Fruit fly (Drosophila melanogaster) whole organism, embryonic: ENCODE data around the gene CG4291.

Experiments
- BEAF-32 ChIP-seq: fragments of 200-800 bp; sonication (Bioruptor generic); optimal IDR thresholded peaks from 3 replicates; lab custom pipeline; 2017; ENCODE audit warnings: missing biosample characterization, missing genetic modification characterization, mild to moderate bottlenecking, moderate library complexity, missing genetic modification reagents
- CG10654 ChIP-seq: fragments of 200-800 bp; sonication (Bioruptor generic); optimal IDR thresholded peaks from 2 replicates; lab custom pipeline; 2016; ENCODE audit warnings: missing biosample characterization, missing genetic modification characterization
- CG11398 ChIP-seq: fragments of 200-800 bp; sonication (Bioruptor generic); optimal IDR thresholded peaks from 2 replicates; lab custom pipeline; 2016; ENCODE audit warnings: missing biosample characterization, missing genetic modification characterization
- CG11456 ChIP-seq: fragments of 200-800 bp; sonication (Bioruptor generic); IDR thresholded peaks from 3 replicates; pipeline ENCODE4 v1.3.6; 2022; ENCODE audit warnings: missing biosample characterization, missing genetic modification characterization
- CG11696 ChIP-seq: fragments of 200-800 bp; sonication (Bioruptor generic); IDR thresholded peaks from 2 replicates; pipeline ENCODE4 v1.3.6; 2022; ENCODE audit warnings: missing biosample characterization, missing genetic modification characterization
- CG12769 ChIP-seq: fragments of 200-800 bp; sonication (Bioruptor generic); optimal IDR thresholded peaks from 2 replicates; lab custom pipeline; 2019; ENCODE audit warnings: missing biosample characterization, mild to moderate bottlenecking, missing genetic modification characterization, moderate library complexity
- CG13775 ChIP-seq: fragments of 200-800 bp; sonication (Bioruptor generic); optimal IDR thresholded peaks from 3 replicates; lab custom pipeline; 2017; ENCODE audit warnings: missing biosample characterization, mild to moderate bottlenecking, missing genetic modification characterization
- CG14014 ChIP-seq: fragments of 200-800 bp; sonication (Bioruptor generic); IDR thresholded peaks from 2 replicates; pipeline ENCODE4 v1.3.6; 2022; ENCODE audit warnings: missing biosample characterization, missing genetic modification characterization
- CG14965 ChIP-seq: fragments of 200-800 bp; sonication (Bioruptor generic); optimal IDR thresholded peaks from 2 replicates; lab custom pipeline; 2016; ENCODE audit warnings: missing biosample characterization, missing genetic modification characterization, borderline replicate concordance
- CG17361 ChIP-seq: fragments of 200-800 bp; sonication (Bioruptor generic); IDR thresholded peaks from 3 replicates; pipeline ENCODE4 v1.3.6; 2022; ENCODE audit warnings: missing biosample characterization, missing genetic modification characterization
- CG2199 ChIP-seq: fragments of 200-800 bp; sonication (Bioruptor generic); IDR thresholded peaks from 3 replicates; pipeline ENCODE4 v1.3.6; 2022; ENCODE audit warnings: missing biosample characterization, missing genetic modification characterization
- CG2889 ChIP-seq: fragments of 200-800 bp; sonication (Bioruptor generic); IDR thresholded peaks from 3 replicates; pipeline ENCODE4 v1.3.6; 2022; ENCODE audit warnings: missing biosample characterization, missing genetic modification characterization
- CG30020 ChIP-seq: fragments of 200-800 bp; optimal IDR thresholded peaks from 2 replicates; lab custom pipeline; 2019; ENCODE audit warnings: missing biosample characterization, mild to moderate bottlenecking, missing genetic modification characterization, moderate library complexity
- CG30431 ChIP-seq: fragments of 200-800 bp; sonication (Bioruptor generic); optimal IDR thresholded peaks from 2 replicates; lab custom pipeline; 2017; ENCODE audit warnings: missing biosample characterization, missing genetic modification characterization
- CG31441 ChIP-seq: fragments of 200-800 bp; sonication (Bioruptor generic); IDR thresholded peaks from 2 replicates; pipeline ENCODE4 v1.3.6; 2022; ENCODE audit warnings: missing biosample characterization, missing genetic modification characterization
- CG3281 ChIP-seq: fragments of 200-800 bp; sonication (Bioruptor generic); optimal IDR thresholded peaks from 3 replicates; lab custom pipeline; 2017; ENCODE audit warnings: missing biosample characterization, mild to moderate bottlenecking, missing genetic modification characterization
- CG4328 ChIP-seq: fragments of 200-800 bp; sonication (Bioruptor generic); optimal IDR thresholded peaks from 3 replicates; lab custom pipeline; 2017; ENCODE audit warnings: missing biosample characterization, missing genetic modification reagents, missing genetic modification characterization
- CG4707 ChIP-seq: fragments of 200-800 bp; sonication (Bioruptor generic); optimal IDR thresholded peaks from 2 replicates; lab custom pipeline; 2018; ENCODE audit warnings: missing biosample characterization, mild to moderate bottlenecking, missing genetic modification characterization, moderate library complexity
- CG6683 ChIP-seq: fragments of 200-800 bp; sonication (Bioruptor generic); optimal IDR thresholded peaks from 2 replicates; lab custom pipeline; 2017; ENCODE audit warnings: missing biosample characterization, mild to moderate bottlenecking, missing genetic modification characterization, missing genetic modification reagents
- CG7357 ChIP-seq: fragments of 200-800 bp; sonication (Bioruptor generic); IDR thresholded peaks from 3 replicates; pipeline ENCODE4 v1.3.6; 2022; ENCODE audit warnings: missing biosample characterization, missing genetic modification characterization
- Camta ChIP-seq: fragments of 200-800 bp; sonication (Bioruptor generic); optimal IDR thresholded peaks from 2 replicates; lab custom pipeline; 2016; ENCODE audit warnings: missing biosample characterization, missing genetic modification characterization
- Dfd ChIP-seq, 2 experiments: fragments of >200 bp; optimal IDR thresholded peaks; 2 replicates each; lab custom pipeline; 2017; ENCODE audit warnings: missing biosample characterization in 2 of 2, missing genetic modification characterization in 2 of 2
- Dip3 ChIP-seq: fragments of 200-800 bp; sonication (Bioruptor generic); optimal IDR thresholded peaks from 3 replicates; lab custom pipeline; 2016; ENCODE audit warnings: missing biosample characterization, missing genetic modification characterization
- Hand ChIP-seq: fragments of 200-800 bp; sonication (Bioruptor generic); optimal IDR thresholded peaks from 2 replicates; lab custom pipeline; 2017; ENCODE audit warnings: mild to moderate bottlenecking, missing biosample characterization, missing genetic modification reagents, missing genetic modification characterization
- Hsf ChIP-seq: fragments of 200-800 bp; sonication (Bioruptor generic); optimal IDR thresholded peaks from 3 replicates; lab custom pipeline; 2016; ENCODE audit warnings: missing biosample characterization, missing genetic modification characterization
- Lpt ChIP-seq: fragments of >200 bp; optimal IDR thresholded peaks from 2 replicates; lab custom pipeline; 2018; ENCODE audit warnings: missing biosample characterization, missing genetic modification characterization
- MESR4 ChIP-seq: fragments of 200-800 bp; sonication (Bioruptor generic); optimal IDR thresholded peaks from 2 replicates; lab custom pipeline; 2018; ENCODE audit warnings: missing biosample characterization, mild to moderate bottlenecking, missing genetic modification characterization, moderate library complexity
- Max ChIP-seq: fragments of 200-800 bp; sonication (Bioruptor generic); optimal IDR thresholded peaks from 2 replicates; lab custom pipeline; 2016; ENCODE audit warnings: missing biosample characterization, mild to moderate bottlenecking, missing genetic modification characterization
- Neu2 ChIP-seq: fragments of 200-800 bp; sonication (Bioruptor generic); optimal IDR thresholded peaks from 3 replicates; lab custom pipeline; 2016; ENCODE audit warnings: missing biosample characterization, missing genetic modification characterization, borderline replicate concordance
- Tbp ChIP-seq: fragments of >200 bp; optimal IDR thresholded peaks from 2 replicates; lab custom pipeline; 2018; ENCODE audit warnings: missing biosample characterization, missing genetic modification characterization
- ac ChIP-seq: fragments of 200-800 bp; sonication (Bioruptor generic); optimal IDR thresholded peaks from 3 replicates; lab custom pipeline; 2017; ENCODE audit warnings: missing biosample characterization, mild to moderate bottlenecking, missing genetic modification characterization
- ash1 ChIP-seq: fragments of 200-800 bp; sonication (Bioruptor generic); optimal IDR thresholded peaks from 2 replicates; lab custom pipeline; 2018; ENCODE audit warnings: missing biosample characterization, mild to moderate bottlenecking, missing genetic modification characterization
- ato ChIP-seq: fragments of 200-800 bp; sonication (Bioruptor generic); IDR thresholded peaks from 2 replicates; pipeline ENCODE4 v1.3.6; 2022; ENCODE audit warnings: missing biosample characterization, missing genetic modification characterization; ENCODE audit not compliant: partially characterized antibody
- chn ChIP-seq: fragments of 200-800 bp; sonication (Bioruptor generic); optimal IDR thresholded peaks from 2 replicates; lab custom pipeline; 2016; ENCODE audit warnings: missing biosample characterization, missing genetic modification characterization
- dimm ChIP-seq: fragments of 200-800 bp; sonication (Bioruptor generic); IDR thresholded peaks from 2 replicates; pipeline ENCODE4 v1.3.6; 2022; ENCODE audit warnings: missing biosample characterization, missing genetic modification characterization
- esg ChIP-seq: fragments of 200-800 bp; sonication (Bioruptor generic); conservative IDR thresholded peaks from 2 replicates; pipeline ENCODE4 v1.3.6; 2022; ENCODE audit warnings: missing biosample characterization, missing genetic modification characterization
- gsb-n ChIP-seq: fragments of 200-800 bp; sonication (Bioruptor generic); optimal IDR thresholded peaks from 3 replicates; lab custom pipeline; 2018; ENCODE audit warnings: missing biosample characterization, mild to moderate bottlenecking, missing genetic modification characterization
- kah ChIP-seq: fragments of 200-800 bp; sonication (Bioruptor generic); optimal IDR thresholded peaks from 2 replicates; lab custom pipeline; 2018; ENCODE audit warnings: missing biosample characterization, mild to moderate bottlenecking, missing genetic modification characterization
- lbe ChIP-seq: fragments of 200-800 bp; sonication (Bioruptor generic); optimal IDR thresholded peaks from 2 replicates; lab custom pipeline; 2016; ENCODE audit warnings: missing biosample characterization, mild to moderate bottlenecking, missing genetic modification characterization
- lmd ChIP-seq: fragments of 200-800 bp; sonication (Bioruptor generic); IDR thresholded peaks from 2 replicates; pipeline ENCODE4 v1.3.6; 2022; ENCODE audit warnings: missing biosample characterization, missing genetic modification characterization
- nau ChIP-seq: fragments of 200-800 bp; sonication (Bioruptor generic); optimal IDR thresholded peaks from 3 replicates; lab custom pipeline; 2017; ENCODE audit warnings: missing biosample characterization, mild to moderate bottlenecking, missing genetic modification characterization, missing genetic modification reagents
- run ChIP-seq: fragments of 200-800 bp; sonication (Bioruptor generic); optimal IDR thresholded peaks from 3 replicates; lab custom pipeline; 2018; ENCODE audit warnings: missing biosample characterization, mild to moderate bottlenecking, missing genetic modification characterization
- sd ChIP-seq: fragments of 200-800 bp; sonication (Bioruptor generic); optimal IDR thresholded peaks from 3 replicates; lab custom pipeline; 2018; ENCODE audit warnings: missing biosample characterization, mild to moderate bottlenecking, missing genetic modification characterization, moderate library complexity
- sens-2 ChIP-seq: fragments of 200-800 bp; sonication (Bioruptor generic); IDR thresholded peaks from 2 replicates; pipeline ENCODE4 v1.3.6; 2022; ENCODE audit warnings: missing biosample characterization, missing genetic modification characterization
- sima ChIP-seq: fragments of 200-800 bp; sonication (Bioruptor generic); optimal IDR thresholded peaks from 2 replicates; lab custom pipeline; 2016; ENCODE audit warnings: missing biosample characterization, missing genetic modification characterization
- sna ChIP-seq: fragments of 200-800 bp; sonication (Bioruptor generic); IDR thresholded peaks from 2 replicates; pipeline ENCODE4 v1.3.6; 2022; ENCODE audit warnings: missing biosample characterization, missing genetic modification characterization; ENCODE audit not compliant: partially characterized antibody
- stwl ChIP-seq: fragments of 200-800 bp; sonication (Bioruptor generic); optimal IDR thresholded peaks from 3 replicates; lab custom pipeline; 2018; ENCODE audit warnings: missing biosample characterization, mild to moderate bottlenecking, missing genetic modification characterization, moderate library complexity
- tna ChIP-seq: fragments of 200-800 bp; sonication (Bioruptor generic); IDR thresholded peaks from 2 replicates; pipeline ENCODE4 v1.3.6; 2022; ENCODE audit warnings: missing biosample characterization, missing genetic modification characterization; ENCODE audit not compliant: partially characterized antibody
- ttk ChIP-seq: fragments of 200-800 bp; sonication (Bioruptor generic); IDR thresholded peaks from 2 replicates; pipeline ENCODE4 v2.1.2; 2022; ENCODE audit warnings: missing biosample characterization, missing genetic modification characterization
- zen2 ChIP-seq: fragments of 200-800 bp; sonication (Bioruptor generic); IDR thresholded peaks from 3 replicates; pipeline ENCODE4 v1.3.6; 2022; ENCODE audit warnings: missing biosample characterization, missing genetic modification characterization; ENCODE audit not compliant: partially characterized antibody

CG4291 gene

DNA sequence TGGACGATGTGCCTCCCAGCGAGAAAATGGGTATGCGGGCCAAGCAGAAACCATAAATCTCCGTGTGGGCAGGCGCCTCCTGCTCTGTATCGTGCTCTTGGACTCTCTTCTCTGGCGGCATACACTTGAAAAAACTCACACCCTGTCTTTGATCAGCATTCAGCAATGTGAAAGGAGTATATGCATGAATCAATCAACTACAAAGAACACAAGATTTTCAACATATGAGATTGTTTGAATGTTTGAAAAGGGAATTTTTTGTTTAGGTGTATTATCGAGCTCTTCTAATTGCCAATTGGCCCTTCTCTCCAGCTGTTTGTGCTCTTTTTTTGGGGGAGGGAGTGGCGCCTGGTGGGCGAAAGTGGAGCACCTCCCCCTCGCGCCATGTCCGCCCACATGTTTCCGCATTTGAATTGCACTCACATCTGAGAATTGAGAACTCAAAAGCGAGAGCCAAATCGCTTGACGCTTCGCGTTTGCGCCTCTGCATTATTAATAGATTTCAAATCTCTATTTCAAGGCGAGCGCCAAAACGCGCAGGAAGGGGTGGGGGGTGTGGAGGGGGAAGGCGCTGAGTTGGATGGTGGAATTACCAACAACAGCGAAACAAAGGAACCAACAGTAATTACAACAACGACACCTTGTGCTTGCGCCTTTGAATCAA lies 7.1 kb downstream of the CG4291 start (continued):
- TF ChIP-seq CG3281 (GFP tag; lab: Kevin White, UChicago) (peak; percentile 87), CG30020 (tag; lab: Kevin White, UChicago) (peak; percentile 2), CG31441 (GFP tag; lab: Robert Waterston, UW) (peak; percentile 78), kah (GFP tag; lab: Kevin White, UChicago) (peak; percentile 56), CG10654 (GFP tag; lab: Kevin White, UChicago) (peak; percentile 80), Hsf (peak; percentile 83), esg (GFP tag; lab: Robert Waterston, UW) (peak; percentile 82), sd (tag; lab: Kevin White, UChicago) (peak; percentile 57), Neu2 (GFP tag; lab: Kevin White, UChicago) (no peak), stwl (no peak), sna (GFP tag; lab: Robert Waterston, UW) (no peak), CG14965 (GFP tag; lab: Kevin White, UChicago) (peak; percentile 35), CG11696 (GFP tag; lab: Robert Waterston, UW) (peak; percentile 75), ato (GFP tag; lab: Robert Waterston, UW) (no peak), CG14014 (GFP tag; lab: Robert Waterston, UW) (peak; percentile 90), ash1 (GFP tag; lab: Kevin White, UChicago) (peak; percentile 34), Lpt (GFP tag; lab: Kevin White, UChicago) (no peak), CG12769 (peak; percentile 95), lbe (GFP tag; lab: Kevin White, UChicago) (peak; percentile 26), sens-2 (GFP tag; lab: Robert Waterston, UW) (peak; percentile 87), Hand (GFP tag; lab: Kevin White, UChicago) (peak; percentile 79), CG2889 (GFP tag; lab: Robert Waterston, UW) (peak; percentile 84), ac (GFP tag; lab: Kevin White, UChicago) (no peak), lmd (GFP tag; lab: Robert Waterston, UW) (peak; percentile 93), chn (GFP tag; lab: Kevin White, UChicago) (peak; percentile 86), Dfd (GFP tag; optimal IDR thresholded peaks at IDR 0.05; lab: Kevin White, UChicago) (no peak), Dip3 (peak; percentile 69), gsb-n (tag; lab: Kevin White, UChicago) (peak; percentile 64), CG7357 (GFP tag; lab: Robert Waterston, UW) (peak; percentile 75), BEAF-32 (GFP tag; lab: Kevin White, UChicago) (no peak), zen2 (GFP tag; lab: Robert Waterston, UW) (no peak), Tbp (GFP tag; lab: Kevin White, UChicago) (no peak), CG30431 (peak; percentile 75), CG6683 (GFP tag; lab: Kevin White, UChicago) (peak; percentile 65), ttk (GFP tag; lab: Robert Waterston, UW) (peak; percentile 86), sima (GFP tag; lab: Kevin White, UChicago) (peak; percentile 50), nau (GFP tag; lab: Kevin White, UChicago) (peak; percentile 90), Camta (GFP tag; lab: Kevin White, UChicago) (peak; percentile 81), CG4328 (peak; percentile 73), CG13775 (GFP tag; lab: Kevin White, UChicago) (peak; percentile 59), dimm (GFP tag; lab: Robert Waterston, UW) (peak; percentile 84), CG17361 (peak; percentile 71; the same call in 2 of the 3 replicates), Max (GFP tag; lab: Kevin White, UChicago) (peak; percentile 62), MESR4 (GFP tag; lab: Kevin White, UChicago) (peak; percentile 33), CG11398 (GFP tag; lab: Kevin White, UChicago) (peak; percentile 71), tna (GFP tag; lab: Robert Waterston, UW) (no peak), CG2199 (GFP tag; lab: Robert Waterston, UW) (peak; percentile 65; the same call in 2 of the 3 replicates), CG11456 (GFP tag; lab: Robert Waterston, UW) (peak; percentile 92), CG4707 (GFP tag; lab: Kevin White, UChicago) (peak; percentile 75), run (tag; lab: Kevin White, UChicago) (peak; percentile 54)
